Worm (Caenorhabditis elegans): ENCODE measurements around the gene Y41C4A.8.

DNA sequence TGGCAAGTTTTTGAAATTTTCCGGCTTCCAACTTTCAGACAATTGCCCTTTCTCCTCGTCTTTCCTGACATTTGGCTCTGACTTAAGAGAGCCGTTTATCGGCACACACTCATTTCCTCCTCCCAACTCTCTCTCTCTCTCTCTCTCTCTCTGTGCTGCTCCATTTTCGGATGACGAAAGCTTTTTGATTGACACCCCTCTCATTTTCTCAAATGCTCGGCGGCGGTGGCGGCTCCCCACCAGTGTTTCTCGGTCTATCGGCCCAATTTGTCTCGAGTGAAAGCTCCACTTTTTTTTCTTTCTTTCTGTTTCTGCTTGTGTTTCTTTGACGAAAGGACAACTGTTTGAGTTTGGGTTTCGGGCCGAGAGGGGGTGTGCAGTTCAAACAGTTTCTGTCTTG is 48.8 kb downstream of the Y41C4A.8 start:
- no peak for TF ChIP-seq snpc-4 (tag; optimal IDR thresholded peaks at IDR 0.05)
- no peak for TF ChIP-seq elt-3 (tag; optimal IDR thresholded peaks at IDR 0.05)
- no peak for TF ChIP-seq ceh-82 (tag; optimal IDR thresholded peaks at IDR 0.05)
- TF ChIP-seq nhr-77 (tag; optimal IDR thresholded peaks at IDR 0.05): no peak
- TF ChIP-seq lin-13 (GFP tag; optimal IDR thresholded peaks at IDR 0.05): no peak
- no peak for TF ChIP-seq aly-2 (tag; optimal IDR thresholded peaks at IDR 0.05)
- no peak for TF ChIP-seq egl-27 (tag; optimal IDR thresholded peaks at IDR 0.05)
- no peak for TF ChIP-seq fos-1 (tag; optimal IDR thresholded peaks at IDR 0.05)
- TF ChIP-seq unc-39 (tag; optimal IDR thresholded peaks at IDR 0.05): no peak
- TF ChIP-seq ama-1 (optimal IDR thresholded peaks at IDR 0.05): no peak
- TF ChIP-seq unc-62 (GFP tag; optimal IDR thresholded peaks at IDR 0.05): no peak

All from whole organism, L2 larva.